ENCODE assay signal across 2 fruit fly cellular contexts in the genomic region with DNA sequence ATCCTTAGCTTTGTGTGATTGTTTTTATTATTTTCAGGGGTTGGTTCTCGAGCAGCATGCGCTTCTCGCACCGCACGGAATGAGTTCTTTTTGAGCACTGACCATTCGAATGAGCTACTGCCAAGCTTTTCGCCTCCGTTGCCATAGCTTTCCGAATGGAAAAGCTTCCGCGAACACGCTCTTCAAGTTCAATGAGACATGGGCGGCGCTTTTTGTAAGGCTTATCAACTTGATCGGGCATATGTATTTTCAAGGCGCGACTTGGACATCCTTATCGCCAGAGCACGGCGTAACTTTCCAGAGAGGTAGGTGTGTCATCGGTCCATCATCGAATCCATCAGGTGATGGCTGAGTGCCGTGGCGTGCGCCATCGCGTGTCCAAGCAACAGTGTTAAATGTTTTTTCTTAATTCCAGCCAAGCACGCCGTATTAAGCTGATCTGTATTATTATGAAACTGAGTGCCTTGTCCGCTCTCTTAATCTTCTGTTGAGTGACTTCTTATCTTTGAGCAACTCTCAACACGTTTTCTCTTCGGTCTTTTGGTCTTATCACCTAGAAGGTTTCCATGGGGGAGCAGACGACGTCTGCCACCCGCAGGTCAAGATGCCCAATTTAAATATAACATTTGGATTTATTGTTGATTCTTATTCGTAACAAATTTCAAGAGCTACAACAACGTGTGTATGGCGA.
A peak's percentile ranks its signal among the peaks of the same experiment; 100 is the strongest.
TF ChIP-seq lines count a peak whose summit lies in the region.

TSS of gene AcCoAS (minus strand) at position 368 of the 691 bp plus-strand sequence.

TF ChIP-seq in whole organism, embryonic, 481 proteins besides CTCF, POLR2A, EP300 and RAD21 (continued from another document and continues in another):
- TF ChIP-seq unc-4 (GFP tag; IDR thresholded peaks at IDR 0.05; lab: Robert Waterston, UW; ENCODE audit: partially characterized antibody) (peak; percentile 36), CG10321 (GFP tag; IDR thresholded peaks at IDR 0.05; lab: Robert Waterston, UW) (no peak), chinmo (GFP tag; IDR thresholded peaks at IDR 0.05; lab: Robert Waterston, UW; ENCODE audit: partially characterized antibody) (peak; percentile 81; the same call in 2 of the 4 replicates), CG13894 (tag; optimal IDR thresholded peaks at IDR 0.05; lab: Kevin White, UChicago) (peak; percentile 85), Jarid2 (GFP tag; optimal IDR thresholded peaks at IDR 0.05; lab: Kevin White, UChicago) (peak; percentile 87), ERR (GFP tag; optimal IDR thresholded peaks at IDR 0.05; lab: Kevin White, UChicago) (peak; percentile 64), CG8290 (GFP tag; optimal IDR thresholded peaks at IDR 0.05; lab: Kevin White, UChicago) (no peak), CG8290 (tag; optimal IDR thresholded peaks at IDR 0.05; lab: Kevin White, UChicago) (peak in 1 of 2 experiments; percentile 33), Hand (GFP tag; optimal IDR thresholded peaks at IDR 0.05; lab: Kevin White, UChicago) (peak; percentile 73), CG16863 (GFP tag; optimal IDR thresholded peaks at IDR 0.05; lab: Kevin White, UChicago) (no peak), CG30403 (GFP tag; optimal IDR thresholded peaks at IDR 0.05; lab: Kevin White, UChicago) (peak; percentile 22), Six4 (GFP tag; optimal IDR thresholded peaks at IDR 0.05; lab: Kevin White, UChicago) (no peak), CG12769 (tag; optimal IDR thresholded peaks at IDR 0.05; lab: Kevin White, UChicago) (peak; percentile 67), MTF-1 (GFP tag; optimal IDR thresholded peaks at IDR 0.05; lab: Kevin White, UChicago; ENCODE audit: borderline replicate concordance) (peak; percentile 14), bcd (GFP tag; optimal IDR thresholded peaks at IDR 0.05; lab: Kevin White, UChicago) (peak; percentile 13), ind (GFP tag; optimal IDR thresholded peaks at IDR 0.05; lab: Kevin White, UChicago) (peak; percentile 1), CG12391 (tag; optimal IDR thresholded peaks at IDR 0.05; lab: Kevin White, UChicago) (no peak), CG14965 (GFP tag; optimal IDR thresholded peaks at IDR 0.05; lab: Kevin White, UChicago; ENCODE audit: borderline replicate concordance) (no peak), Hmr (GFP tag; optimal IDR thresholded peaks at IDR 0.05; lab: Kevin White, UChicago) (peak; percentile 32), grau (tag; optimal IDR thresholded peaks at IDR 0.05; lab: Kevin White, UChicago) (peak; percentile 44), CG12659 (GFP tag; optimal IDR thresholded peaks at IDR 0.05; lab: Kevin White, UChicago) (peak; percentile 44), sna (GFP tag; IDR thresholded peaks at IDR 0.05; lab: Robert Waterston, UW; ENCODE audit: partially characterized antibody) (peak; percentile 45; the same call in 1 of the 2 replicates), PHDP (tag; optimal IDR thresholded peaks at IDR 0.05; lab: Kevin White, UChicago) (peak; percentile 16), pzg (GFP tag; optimal IDR thresholded peaks at IDR 0.05; lab: Kevin White, UChicago) (peak; percentile 33), CG1529 (GFP tag; optimal IDR thresholded peaks at IDR 0.05; lab: Kevin White, UChicago) (no peak), CG6254 (GFP tag; optimal IDR thresholded peaks at IDR 0.05; lab: Kevin White, UChicago) (peak; percentile 14), ranshi (GFP tag; IDR thresholded peaks at IDR 0.05; lab: Robert Waterston, UW) (0 out of 2 replicates have a peak, but pooled peaks have one; percentile 8), Trl (optimal IDR thresholded peaks at IDR 0.05; lab: Kevin White, UChicago) (peak in 1 of 2 experiments; percentile 61), Trl (GFP tag; optimal IDR thresholded peaks at IDR 0.05; lab: Kevin White, UChicago) (peak; percentile 8), Dll (GFP tag; IDR thresholded peaks at IDR 0.05; lab: Robert Waterston, UW; ENCODE audit: partially characterized antibody) (no peak), slp2 (GFP tag; optimal IDR thresholded peaks at IDR 0.05; lab: Kevin White, UChicago) (no peak), NC2β (GFP tag; optimal IDR thresholded peaks at IDR 0.05; lab: Kevin White, UChicago) (no peak), CG3163 (GFP tag; optimal IDR thresholded peaks at IDR 0.05; lab: Kevin White, UChicago) (peak; percentile 85), bbx (GFP tag; IDR thresholded peaks at IDR 0.05; lab: Robert Waterston, UW; ENCODE audit: partially characterized antibody) (peak; percentile 30; the same call in 1 of the 2 replicates), NfI (GFP tag; optimal IDR thresholded peaks at IDR 0.05; lab: Kevin White, UChicago) (peak; percentile 37), Fer1 (GFP tag; optimal IDR thresholded peaks at IDR 0.05; lab: Kevin White, UChicago) (peak; percentile 81), CkIIα-i1 (GFP tag; IDR thresholded peaks at IDR 0.05; lab: Robert Waterston, UW) (no peak), slbo (GFP tag; IDR thresholded peaks at IDR 0.05; lab: Robert Waterston, UW) (0 out of 2 replicates have a peak, but pooled peaks have one; percentile 19), CG9797 (GFP tag; optimal IDR thresholded peaks at IDR 0.05; lab: Kevin White, UChicago) (no peak), CG18476 (GFP tag; optimal IDR thresholded peaks at IDR 0.05; lab: Kevin White, UChicago) (no peak), CG11456 (GFP tag; IDR thresholded peaks at IDR 0.05; lab: Robert Waterston, UW) (0 out of 3 replicates have a peak, but pooled peaks have one; percentile 59), ftz-f1 (GFP tag; optimal IDR thresholded peaks at IDR 0.05; lab: Kevin White, UChicago) (peak; percentile 79), CG8765 (GFP tag; IDR thresholded peaks at IDR 0.05; lab: Robert Waterston, UW) (no peak), CG13287 (GFP tag; IDR thresholded peaks at IDR 0.05; lab: Robert Waterston, UW; ENCODE audit: partially characterized antibody) (peak; percentile 44; the same call in 1 of the 2 replicates), exex (tag; optimal IDR thresholded peaks at IDR 0.05; lab: Kevin White, UChicago) (peak; percentile 76), z (GFP tag; IDR thresholded peaks at IDR 0.05; lab: Robert Waterston, UW) (peak; percentile 88), CG15269 (tag; optimal IDR thresholded peaks at IDR 0.05; lab: Kevin White, UChicago) (peak; percentile 33), schlank (tag; optimal IDR thresholded peaks at IDR 0.05; lab: Kevin White, UChicago) (peak; percentile 44), sens (GFP tag; lab: Kevin White, UChicago) (peak; percentile 84), nau (GFP tag; optimal IDR thresholded peaks at IDR 0.05; lab: Kevin White, UChicago) (peak; percentile 60), BtbVII (GFP tag; optimal IDR thresholded peaks at IDR 0.05; lab: Kevin White, UChicago) (peak; percentile 72), cwo (GFP tag; optimal IDR thresholded peaks at IDR 0.05; lab: Kevin White, UChicago) (peak; percentile 96), sqz (GFP tag; optimal IDR thresholded peaks at IDR 0.05; lab: Kevin White, UChicago) (no peak), CG34422 (GFP tag; IDR thresholded peaks at IDR 0.05; lab: Robert Waterston, UW) (peak; percentile 34; the same call in 1 of the 3 replicates), CG17385 (GFP tag; optimal IDR thresholded peaks at IDR 0.05; lab: Kevin White, UChicago) (peak; percentile 29), Abd-B (GFP tag; optimal IDR thresholded peaks at IDR 0.05; lab: Kevin White, UChicago) (no peak), CG18011 (GFP tag; optimal IDR thresholded peaks at IDR 0.05; lab: Kevin White, UChicago) (peak; percentile 30), HLH4C (GFP tag; IDR thresholded peaks at IDR 0.05; lab: Robert Waterston, UW; ENCODE audit: partially characterized antibody) (no peak)

TF ChIP-seq in whole organism, prepupa, 60 proteins besides CTCF, POLR2A, EP300 and RAD21 (continued from another document):
- TF ChIP-seq CG8119 (GFP tag; IDR thresholded peaks at IDR 0.05; lab: Robert Waterston, UW) (peak; percentile 42; the same call in 1 of the 3 replicates), topi (GFP tag; optimal IDR thresholded peaks at IDR 0.05; lab: Kevin White, UChicago) (peak; percentile 50), dsx (GFP tag; optimal IDR thresholded peaks at IDR 0.05; lab: Kevin White, UChicago; ENCODE audit: poor library complexity, severe bottlenecking) (peak; percentile 22), achi (GFP tag; optimal IDR thresholded peaks at IDR 0.05; lab: Kevin White, UChicago) (peak; percentile 9), Sox102F (GFP tag; optimal IDR thresholded peaks at IDR 0.05; lab: Kevin White, UChicago) (peak; percentile 52), CG9139 (GFP tag; optimal IDR thresholded peaks at IDR 0.05; lab: Kevin White, UChicago) (no peak), spab (GFP tag; optimal IDR thresholded peaks at IDR 0.05; lab: Kevin White, UChicago) (no peak), CG15336 (GFP tag; IDR thresholded peaks at IDR 0.05; lab: Robert Waterston, UW) (peak; percentile 25; the same call in 1 of the 2 replicates), Hr38 (GFP tag; optimal IDR thresholded peaks at IDR 0.05; lab: Kevin White, UChicago) (no peak), Ets96B (tag; optimal IDR thresholded peaks at IDR 0.05; lab: Kevin White, UChicago) (peak; percentile 12), esn (GFP tag; optimal IDR thresholded peaks at IDR 0.05; lab: Kevin White, UChicago) (peak; percentile 59), Eip75B (GFP tag; optimal IDR thresholded peaks at IDR 0.05; lab: Kevin White, UChicago) (peak; percentile 42)
TF ChIP-seq in whole organism, prepupa: peak in this region for 37.
